Fruit fly (Drosophila melanogaster) whole organism, embryonic: ENCODE results near the gene CG4949.

Source experiments
- Bdp1 ChIP-seq: fragments of 200-800 bp; sonication (Bioruptor generic); optimal IDR thresholded peaks from 3 replicates; lab custom pipeline; 2016; ENCODE audit warnings: missing biosample characterization, missing genetic modification characterization
- BtbVII ChIP-seq: fragments of 200-800 bp; sonication (Bioruptor generic); optimal IDR thresholded peaks from 3 replicates; lab custom pipeline; 2017; ENCODE audit warnings: missing biosample characterization, mild to moderate bottlenecking, missing genetic modification characterization
- C15 ChIP-seq: fragments of 200-800 bp; sonication (Bioruptor generic); IDR thresholded peaks from 3 replicates; pipeline ENCODE4 v1.3.6; 2022; ENCODE audit warnings: missing biosample characterization, missing genetic modification characterization
- CG10147 ChIP-seq: fragments of 200-800 bp; sonication (Bioruptor generic); optimal IDR thresholded peaks from 2 replicates; lab custom pipeline; 2019; ENCODE audit warnings: missing biosample characterization, mild to moderate bottlenecking, missing genetic modification characterization, moderate library complexity
- CG11085 ChIP-seq: fragments of 200-800 bp; sonication (Bioruptor generic); IDR thresholded peaks from 2 replicates; pipeline ENCODE4 v1.3.6; 2022; ENCODE audit warnings: missing biosample characterization, missing genetic modification characterization
- CG1233 ChIP-seq: fragments of 200-800 bp; sonication (Bioruptor generic); optimal IDR thresholded peaks from 4 replicates; lab custom pipeline; 2018; ENCODE audit warnings: missing biosample characterization, mild to moderate bottlenecking, missing genetic modification characterization
- CG12942 ChIP-seq: fragments of 200-800 bp; sonication (Bioruptor generic); optimal IDR thresholded peaks from 3 replicates; lab custom pipeline; 2016; ENCODE audit warnings: missing biosample characterization, missing genetic modification characterization
- CG15514 ChIP-seq: fragments of 200-800 bp; sonication (Bioruptor generic); optimal IDR thresholded peaks from 3 replicates; lab custom pipeline; 2017; ENCODE audit warnings: missing biosample characterization, missing genetic modification characterization, mild to moderate bottlenecking, moderate library complexity, missing genetic modification reagents
- CG18599 ChIP-seq: fragments of 200-800 bp; sonication (Bioruptor generic); optimal IDR thresholded peaks from 3 replicates; lab custom pipeline; 2017; ENCODE audit warnings: missing biosample characterization, missing genetic modification characterization, mild to moderate bottlenecking, moderate library complexity, missing genetic modification reagents
- CG31224 ChIP-seq: fragments of 200-800 bp; sonication (Bioruptor generic); IDR thresholded peaks from 2 replicates; pipeline ENCODE4 v1.3.6; 2022; ENCODE audit warnings: missing biosample characterization, missing genetic modification characterization
- CG33213 ChIP-seq: fragments of 200-800 bp; sonication (Bioruptor generic); optimal IDR thresholded peaks from 3 replicates; lab custom pipeline; 2016; ENCODE audit warnings: missing biosample characterization, missing genetic modification characterization
- CG33557 ChIP-seq: fragments of 200-800 bp; sonication (Bioruptor generic); optimal IDR thresholded peaks from 2 replicates; lab custom pipeline; 2019; ENCODE audit warnings: missing biosample characterization, mild to moderate bottlenecking, missing genetic modification characterization, moderate library complexity
- CG4360 ChIP-seq: fragments of 200-800 bp; sonication (Bioruptor generic); IDR thresholded peaks from 2 replicates; pipeline ENCODE4 v1.3.6; 2022; ENCODE audit warnings: missing biosample characterization, missing genetic modification characterization
- CG6272 ChIP-seq: fragments of 200-800 bp; sonication (Bioruptor generic); IDR thresholded peaks from 2 replicates; pipeline ENCODE4 v1.3.6; 2022; ENCODE audit warnings: missing biosample characterization, missing genetic modification characterization
- CG8924 ChIP-seq: fragments of 200-800 bp; optimal IDR thresholded peaks from 3 replicates; lab custom pipeline; 2019; ENCODE audit warnings: missing biosample characterization, mild to moderate bottlenecking, missing genetic modification characterization, moderate library complexity
- CG9215 ChIP-seq: fragments of 200-800 bp; sonication (Bioruptor generic); IDR thresholded peaks from 2 replicates; pipeline ENCODE4 v1.3.6; 2022; ENCODE audit warnings: missing biosample characterization, missing genetic modification characterization
- Dp ChIP-seq: fragments of 200-800 bp; sonication (Bioruptor generic); optimal IDR thresholded peaks from 2 replicates; lab custom pipeline; 2018; ENCODE audit warnings: missing biosample characterization, mild to moderate bottlenecking, missing genetic modification characterization, moderate library complexity
- Fer3 ChIP-seq: fragments of 200-800 bp; sonication (Bioruptor generic); optimal IDR thresholded peaks from 2 replicates; lab custom pipeline; 2018; ENCODE audit warnings: missing biosample characterization, mild to moderate bottlenecking, missing genetic modification characterization, moderate library complexity
- HLH3B ChIP-seq: fragments of 200-800 bp; sonication (Bioruptor generic); IDR thresholded peaks from 2 replicates; pipeline ENCODE4 v1.3.6; 2022; ENCODE audit warnings: missing biosample characterization, missing genetic modification characterization
- Hmx ChIP-seq: fragments of 200-800 bp; sonication (Bioruptor generic); optimal IDR thresholded peaks from 2 replicates; lab custom pipeline; 2016; ENCODE audit warnings: missing biosample characterization, missing genetic modification characterization
- Hsf ChIP-seq: fragments of 200-800 bp; sonication (Bioruptor generic); optimal IDR thresholded peaks from 3 replicates; lab custom pipeline; 2016; ENCODE audit warnings: missing biosample characterization, missing genetic modification characterization
- Neu2 ChIP-seq: fragments of 200-800 bp; sonication (Bioruptor generic); optimal IDR thresholded peaks from 3 replicates; lab custom pipeline; 2016; ENCODE audit warnings: missing biosample characterization, missing genetic modification characterization, borderline replicate concordance
- Nf-YB ChIP-seq: fragments of 200-800 bp; sonication (Bioruptor generic); optimal IDR thresholded peaks from 3 replicates; lab custom pipeline; 2019; ENCODE audit warnings: missing biosample characterization, mild to moderate bottlenecking, missing genetic modification characterization, moderate library complexity
- Ptx1 ChIP-seq: fragments of 200-800 bp; sonication (Bioruptor generic); IDR thresholded peaks from 2 replicates; pipeline ENCODE4 v1.3.6; 2022; ENCODE audit warnings: missing biosample characterization, missing genetic modification characterization
- Ssrp ChIP-seq: fragments of 200-800 bp; sonication (Bioruptor generic); optimal IDR thresholded peaks from 2 replicates; lab custom pipeline; 2018; ENCODE audit warnings: missing biosample characterization, mild to moderate bottlenecking, missing genetic modification characterization, moderate library complexity
- Xbp1 ChIP-seq: fragments of 200-800 bp; sonication (Bioruptor generic); optimal IDR thresholded peaks from 3 replicates; lab custom pipeline; 2016; ENCODE audit warnings: missing biosample characterization, mild to moderate bottlenecking, missing genetic modification characterization
- cad ChIP-seq: fragments of >200 bp; optimal IDR thresholded peaks from 2 replicates; lab custom pipeline; 2017; ENCODE audit warnings: missing biosample characterization, missing genetic modification characterization
- caup ChIP-seq: fragments of 200-800 bp; sonication (Bioruptor generic); optimal IDR thresholded peaks from 3 replicates; lab custom pipeline; 2017; ENCODE audit warnings: missing biosample characterization, mild to moderate bottlenecking, missing genetic modification characterization, moderate library complexity; ENCODE audit not compliant: severe bottlenecking
- chm ChIP-seq: fragments of 200-800 bp; sonication (Bioruptor generic); IDR thresholded peaks from 2 replicates; pipeline ENCODE4 v1.3.6; 2022; ENCODE audit warnings: missing biosample characterization, missing genetic modification characterization
- chn ChIP-seq: fragments of 200-800 bp; sonication (Bioruptor generic); optimal IDR thresholded peaks from 2 replicates; lab custom pipeline; 2016; ENCODE audit warnings: missing biosample characterization, missing genetic modification characterization
- exex ChIP-seq: fragments of 200-800 bp; sonication (Bioruptor generic); optimal IDR thresholded peaks from 4 replicates; lab custom pipeline; 2018; ENCODE audit warnings: missing biosample characterization, mild to moderate bottlenecking, missing genetic modification characterization, moderate library complexity
- fd3F ChIP-seq: fragments of 200-800 bp; sonication (Bioruptor generic); optimal IDR thresholded peaks from 2 replicates; lab custom pipeline; 2018; ENCODE audit warnings: missing biosample characterization, mild to moderate bottlenecking, missing genetic modification characterization, moderate library complexity
- fru ChIP-seq: fragments of >200 bp; optimal IDR thresholded peaks from 2 replicates; lab custom pipeline; 2017
- hb ChIP-seq: fragments of 200-800 bp; sonication (Bioruptor generic); IDR thresholded peaks from 3 replicates; pipeline ENCODE4 v1.3.6; 2022; ENCODE audit warnings: missing biosample characterization, missing genetic modification characterization; ENCODE audit not compliant: partially characterized antibody
- her ChIP-seq: fragments of 200-800 bp; sonication (Bioruptor generic); optimal IDR thresholded peaks from 2 replicates; lab custom pipeline; 2016; ENCODE audit warnings: missing biosample characterization, missing genetic modification characterization
- hkb ChIP-seq, 2 experiments: fragments of 200-800 bp in 1 of 2; fragments of >200 bp in 1 of 2; sonication (Bioruptor generic) in 1 of 2; IDR thresholded peaks in 1 of 2; optimal IDR thresholded peaks in 1 of 2; 2 replicates each; pipeline versions ENCODE4 v1.3.6 to Lab custom; 2017 to 2022; ENCODE audit warnings: missing biosample characterization in 1 of 2, missing genetic modification characterization in 1 of 2
- insv ChIP-seq, 2 experiments: fragments of 200-800 bp; sonication (Bioruptor generic); optimal IDR thresholded peaks; 3 replicates each; lab custom pipeline; 2016 to 2018; ENCODE audit warnings: missing biosample characterization in 2 of 2, missing genetic modification characterization in 2 of 2
- lilli ChIP-seq: fragments of 200-800 bp; sonication (Bioruptor generic); optimal IDR thresholded peaks from 3 replicates; lab custom pipeline; 2016; ENCODE audit warnings: missing biosample characterization, missing genetic modification characterization
- mam ChIP-seq: fragments of 200-800 bp; sonication (Bioruptor generic); optimal IDR thresholded peaks from 3 replicates; lab custom pipeline; 2016; ENCODE audit warnings: missing biosample characterization, missing genetic modification characterization
- odd ChIP-seq: fragments of 200-800 bp; sonication (Bioruptor generic); optimal IDR thresholded peaks from 2 replicates; lab custom pipeline; 2017; ENCODE audit warnings: missing biosample characterization, mild to moderate bottlenecking, missing genetic modification characterization
- pnt ChIP-seq: fragments of 200-800 bp; sonication (Bioruptor generic); optimal IDR thresholded peaks from 3 replicates; lab custom pipeline; 2016; ENCODE audit warnings: missing biosample characterization, missing genetic modification characterization
- sna ChIP-seq: fragments of 200-800 bp; sonication (Bioruptor generic); IDR thresholded peaks from 2 replicates; pipeline ENCODE4 v1.3.6; 2022; ENCODE audit warnings: missing biosample characterization, missing genetic modification characterization; ENCODE audit not compliant: partially characterized antibody
- tap ChIP-seq: fragments of 200-800 bp; optimal IDR thresholded peaks from 3 replicates; lab custom pipeline; 2019; ENCODE audit warnings: missing biosample characterization, mild to moderate bottlenecking, missing genetic modification characterization, moderate library complexity
- unpg ChIP-seq: fragments of 200-800 bp; sonication (Bioruptor generic); optimal IDR thresholded peaks from 3 replicates; lab custom pipeline; 2018; ENCODE audit warnings: missing biosample characterization, mild to moderate bottlenecking, missing genetic modification characterization, moderate library complexity
- vnd ChIP-seq: fragments of 200-800 bp; sonication (Bioruptor generic); IDR thresholded peaks from 3 replicates; pipeline ENCODE4 v1.3.6; 2022; ENCODE audit warnings: missing biosample characterization, missing genetic modification characterization; ENCODE audit not compliant: partially characterized antibody
- wdn ChIP-seq: fragments of 200-800 bp; sonication (Bioruptor generic); IDR thresholded peaks from 2 replicates; pipeline ENCODE4 v1.3.6; 2022; ENCODE audit warnings: missing biosample characterization, missing genetic modification characterization
- zen ChIP-seq: fragments of 200-800 bp; sonication (Bioruptor generic); optimal IDR thresholded peaks from 3 replicates; lab custom pipeline; 2018; ENCODE audit warnings: missing biosample characterization, mild to moderate bottlenecking, missing genetic modification characterization, moderate library complexity
- zf30C ChIP-seq: fragments of 200-800 bp; sonication (Bioruptor generic); optimal IDR thresholded peaks from 3 replicates; lab custom pipeline; 2018; ENCODE audit warnings: missing biosample characterization, mild to moderate bottlenecking, missing genetic modification characterization

The CG4949 gene

DNA sequence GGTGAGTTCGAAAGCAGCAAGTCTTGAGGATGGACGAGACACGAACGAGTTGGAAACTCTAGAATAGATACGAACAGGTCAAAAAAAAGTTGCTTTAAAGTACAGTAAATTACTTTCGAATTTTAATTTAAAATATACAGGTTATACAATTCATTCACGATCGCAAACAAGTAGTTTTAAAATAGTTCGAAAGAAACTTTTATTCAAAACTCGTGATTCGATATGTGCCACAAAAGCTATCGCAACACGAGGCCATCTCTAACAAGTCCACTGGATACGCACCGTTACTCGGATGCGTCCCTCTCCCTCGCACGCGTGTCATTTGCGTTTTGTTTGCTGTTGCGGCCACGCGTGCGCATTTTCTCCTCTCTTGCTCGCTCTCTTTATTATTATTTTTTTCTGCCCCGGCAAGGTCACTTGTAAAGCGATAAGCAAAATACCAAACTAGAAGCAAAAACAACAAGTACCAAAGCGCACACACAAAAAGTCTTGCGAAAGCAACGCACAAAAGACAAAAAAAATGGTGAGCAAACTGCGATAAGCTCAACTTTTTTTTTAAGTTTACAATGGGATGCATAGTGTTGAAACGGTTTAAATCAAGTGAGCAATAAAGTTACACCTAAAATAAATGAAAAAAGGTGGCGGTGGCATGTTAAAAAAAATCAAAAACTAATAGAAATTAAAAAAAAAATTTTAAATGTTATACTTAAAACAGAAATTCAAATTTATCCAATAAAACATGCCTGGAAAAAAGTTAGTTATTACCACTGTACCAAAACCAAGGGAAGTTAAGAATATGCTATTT is 46.6 kb downstream of the CG4949 start (continued):
- TF ChIP-seq Dp (GFP tag; lab: Kevin White, UChicago): no peak
- peak; percentile 23 for TF ChIP-seq Ssrp
- TF ChIP-seq Fer3 (tag; lab: Kevin White, UChicago): peak; percentile 85
- TF ChIP-seq chn (GFP tag; lab: Kevin White, UChicago): peak; percentile 34
- no peak for TF ChIP-seq Bdp1 (GFP tag; lab: Kevin White, UChicago)
- peak; percentile 92 for TF ChIP-seq sna (GFP tag; lab: Robert Waterston, UW)
- peak; percentile 43 for TF ChIP-seq Xbp1 (GFP tag; lab: Kevin White, UChicago)
- TF ChIP-seq CG1233 (GFP tag; lab: Kevin White, UChicago): peak; percentile 51
- no peak for TF ChIP-seq insv (GFP tag; optimal IDR thresholded peaks at IDR 0.05; lab: Kevin White, UChicago)
- peak; percentile 17 for TF ChIP-seq odd (GFP tag; lab: Kevin White, UChicago)
- TF ChIP-seq fd3F: peak; percentile 83
- peak; percentile 12 for TF ChIP-seq Neu2 (GFP tag; lab: Kevin White, UChicago)
- peak; percentile 47 for TF ChIP-seq CG9215 (GFP tag; lab: Robert Waterston, UW)
- TF ChIP-seq tap (tag; lab: Kevin White, UChicago): peak; percentile 67
- TF ChIP-seq CG10147 (GFP tag; lab: Kevin White, UChicago): peak; percentile 72
- TF ChIP-seq wdn: peak; percentile 68
- peak; percentile 42 for TF ChIP-seq lilli (GFP tag; lab: Kevin White, UChicago)
- TF ChIP-seq unpg (GFP tag; lab: Kevin White, UChicago): peak; percentile 77
- no peak for TF ChIP-seq CG12942 (GFP tag; lab: Kevin White, UChicago)
- TF ChIP-seq mam (GFP tag; lab: Kevin White, UChicago): peak; percentile 51
- TF ChIP-seq pnt: peak; percentile 36
- TF ChIP-seq CG6272: peak; percentile 43
- TF ChIP-seq CG33557 (GFP tag; lab: Kevin White, UChicago): peak; percentile 69
- TF ChIP-seq her (GFP tag; lab: Kevin White, UChicago): peak; percentile 17
- no peak for TF ChIP-seq CG33213 (GFP tag; lab: Kevin White, UChicago)
- peak; percentile 82 for TF ChIP-seq CG18599 (GFP tag; lab: Kevin White, UChicago)
- peak; percentile 85 for TF ChIP-seq hb (GFP tag; lab: Robert Waterston, UW)
- no peak for TF ChIP-seq CG31224 (GFP tag; lab: Robert Waterston, UW)
- TF ChIP-seq C15 (GFP tag; lab: Robert Waterston, UW): no peak
- peak; percentile 55 for TF ChIP-seq CG15514
- TF ChIP-seq Nf-YB: peak; percentile 31
- TF ChIP-seq cad: no peak
- peak; percentile 81 for TF ChIP-seq Ptx1
- peak; percentile 62 for TF ChIP-seq exex
- TF ChIP-seq zen (tag; lab: Kevin White, UChicago): no peak
- TF ChIP-seq fru (lab: Kevin White, UChicago): no peak
- TF ChIP-seq CG8924 (tag; lab: Kevin White, UChicago): peak; percentile 50
- TF ChIP-seq chm (GFP tag; lab: Robert Waterston, UW): peak; percentile 40; the same call in 1 of the 2 replicates
- peak; percentile 47; the same call in 1 of the 2 replicates for TF ChIP-seq CG11085 (GFP tag; lab: Robert Waterston, UW)
- TF ChIP-seq vnd (GFP tag; lab: Robert Waterston, UW): peak; percentile 92
- peak; percentile 76 for TF ChIP-seq HLH3B (GFP tag; lab: Robert Waterston, UW)
- peak; percentile 60 for TF ChIP-seq caup (GFP tag; lab: Kevin White, UChicago)
- peak; percentile 50 for TF ChIP-seq Hsf
- TF ChIP-seq Hmx: peak; percentile 24
- no peak for TF ChIP-seq zf30C
- no peak for TF ChIP-seq hkb (optimal IDR thresholded peaks at IDR 0.05; lab: Kevin White, UChicago)
- TF ChIP-seq hkb (GFP tag; IDR thresholded peaks at IDR 0.05; lab: Robert Waterston, UW): peak; percentile 77
- TF ChIP-seq BtbVII (GFP tag; lab: Kevin White, UChicago): peak; percentile 86
- TF ChIP-seq CG4360 (GFP tag; lab: Robert Waterston, UW): no peak
